In the genomic region with DNA sequence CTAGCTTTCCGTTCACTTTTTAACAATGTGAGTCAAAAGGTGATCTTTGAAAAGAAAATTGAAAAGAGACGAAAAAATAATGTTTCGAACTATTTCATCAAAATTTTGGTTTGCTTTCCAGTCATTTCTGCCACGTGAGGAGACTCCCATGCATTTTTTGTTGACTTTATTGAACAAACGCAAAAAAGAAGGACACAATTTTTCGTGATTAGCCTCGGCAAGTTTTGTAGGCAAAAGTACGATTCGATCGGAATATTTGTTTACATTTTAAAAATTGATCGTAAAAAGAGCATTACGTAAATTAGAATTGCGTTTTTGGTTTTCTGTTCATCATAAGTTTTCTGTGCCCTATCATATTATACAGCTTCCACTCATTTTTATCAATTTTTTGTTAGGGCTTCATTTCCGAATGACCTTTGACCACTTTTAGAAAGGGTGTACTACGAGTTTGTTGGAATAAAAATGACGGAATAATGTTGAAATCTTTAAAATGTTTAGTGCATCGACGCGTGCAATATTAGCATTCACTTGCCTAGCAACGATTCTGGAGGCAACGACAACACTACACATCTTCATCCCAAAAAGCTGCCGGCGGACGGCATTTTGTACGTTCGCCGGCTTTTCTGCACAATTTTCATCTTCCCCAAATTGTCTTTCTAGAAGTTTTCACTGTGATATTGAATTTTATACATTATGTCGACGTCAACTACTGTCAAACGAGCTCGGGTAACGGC, we compare ENCODE assay signal across 3 worm cellular contexts.
TF ChIP-seq lines count a peak whose summit lies in the region.

A gene (plus strand): TSS at position 684 of the 734 bp plus-strand sequence.

TF ChIP-seq in whole organism, L1 larva, 84 proteins besides CTCF, POLR2A, EP300 and RAD21 (continued from another document):
- TF ChIP-seq nhr-20 (tag; optimal IDR thresholded peaks at IDR 0.05; lab: Kevin White, UChicago) (peak; percentile 67), snu-23 (GFP tag; optimal IDR thresholded peaks at IDR 0.05; lab: Kevin White, UChicago) (peak; percentile 12), skn-1 (tag; optimal IDR thresholded peaks at IDR 0.05; lab: Kevin White, UChicago) (peak; percentile 30)

TF ChIP-seq in whole organism, L3 larva, 47 proteins besides CTCF, POLR2A, EP300 and RAD21 (continued from another document):
- TF ChIP-seq nhr-43 (tag; optimal IDR thresholded peaks at IDR 0.05; lab: Kevin White, UChicago; ENCODE audit: poor library complexity, severe bottlenecking) (no peak), nhr-76 (tag; optimal IDR thresholded peaks at IDR 0.05; lab: Kevin White, UChicago) (no peak), snpc-4 (tag; optimal IDR thresholded peaks at IDR 0.05; lab: Kevin White, UChicago) (no peak), jun-1 (tag; optimal IDR thresholded peaks at IDR 0.05; lab: Kevin White, UChicago) (no peak), fos-1 (tag; optimal IDR thresholded peaks at IDR 0.05; lab: Kevin White, UChicago) (no peak)

TF ChIP-seq in whole organism, L4 larva, 104 proteins besides CTCF, POLR2A, EP300 and RAD21 (continued from another document):
- TF ChIP-seq attf-4 (tag; optimal IDR thresholded peaks at IDR 0.05; lab: Kevin White, UChicago), result no peak
- no peak for TF ChIP-seq ztf-7 (tag; optimal IDR thresholded peaks at IDR 0.05; lab: Kevin White, UChicago)
- no peak for TF ChIP-seq ztf-11 (tag; optimal IDR thresholded peaks at IDR 0.05; lab: Kevin White, UChicago)
- TF ChIP-seq R02D3.7 (tag; optimal IDR thresholded peaks at IDR 0.05; lab: Kevin White, UChicago), result no peak
- TF ChIP-seq Y75B8A.6 (GFP tag; IDR thresholded peaks at IDR 0.05; lab: Robert Waterston, UW), result no peak
- no peak for TF ChIP-seq aha-1 (tag; lab: Kevin White, UChicago)
- TF ChIP-seq dmd-8 (GFP tag; IDR thresholded peaks at IDR 0.05; lab: Robert Waterston, UW), result no peak
- no peak for TF ChIP-seq F49E8.2 (tag; optimal IDR thresholded peaks at IDR 0.05; lab: Kevin White, UChicago; ENCODE audit: borderline replicate concordance)
- no peak for TF ChIP-seq ZK546.5 (tag; optimal IDR thresholded peaks at IDR 0.05; lab: Kevin White, UChicago)
- TF ChIP-seq mep-1 (tag; optimal IDR thresholded peaks at IDR 0.05; lab: Kevin White, UChicago), result peak; percentile 46
- TF ChIP-seq ZK337.2 (GFP tag; IDR thresholded peaks at IDR 0.05; lab: Robert Waterston, UW), result no peak
- TF ChIP-seq ceh-82 (tag; optimal IDR thresholded peaks at IDR 0.05; lab: Kevin White, UChicago), result no peak
- no peak for TF ChIP-seq hmg-1.1 (GFP tag; IDR thresholded peaks at IDR 0.05; lab: Robert Waterston, UW)
- no peak for TF ChIP-seq vab-7 (GFP tag; IDR thresholded peaks at IDR 0.05; lab: Robert Waterston, UW)
- TF ChIP-seq aly-2 (tag; optimal IDR thresholded peaks at IDR 0.05; lab: Kevin White, UChicago), result no peak
- no peak for TF ChIP-seq mxl-2 (GFP tag; conservative IDR thresholded peaks at IDR 0.05; lab: Robert Waterston, UW)
- no peak for TF ChIP-seq unc-62 (GFP tag; optimal IDR thresholded peaks at IDR 0.05 in 1 of 2; lab: Kevin White, UChicago)
- no peak for TF ChIP-seq unc-62 (tag; optimal IDR thresholded peaks at IDR 0.05; lab: Kevin White, UChicago)
- TF ChIP-seq D1046.2 (GFP tag; IDR thresholded peaks at IDR 0.05; lab: Robert Waterston, UW), result no peak
- no peak for TF ChIP-seq Y5F2A.4 (GFP tag; optimal IDR thresholded peaks at IDR 0.05; lab: Kevin White, UChicago)
- TF ChIP-seq fos-1 (tag; optimal IDR thresholded peaks at IDR 0.05; lab: Kevin White, UChicago), result no peak
- peak; percentile 19; the same call in 1 of the 2 replicates for TF ChIP-seq dmd-6 (GFP tag; IDR thresholded peaks at IDR 0.05; lab: Robert Waterston, UW)
- TF ChIP-seq tag-97 (GFP tag; IDR thresholded peaks at IDR 0.05; lab: Robert Waterston, UW), result no peak
- TF ChIP-seq nhr-28 (tag; optimal IDR thresholded peaks at IDR 0.05; lab: Kevin White, UChicago), result peak; percentile 20
- no peak for TF ChIP-seq saeg-2 (GFP tag; IDR thresholded peaks at IDR 0.05; lab: Robert Waterston, UW)
- TF ChIP-seq nhr-48 (tag; optimal IDR thresholded peaks at IDR 0.05; lab: Kevin White, UChicago), result no peak
- no peak for TF ChIP-seq zfp-2 (tag; optimal IDR thresholded peaks at IDR 0.05; lab: Kevin White, UChicago)
- no peak for TF ChIP-seq ceh-32 (tag; optimal IDR thresholded peaks at IDR 0.05; lab: Kevin White, UChicago; ENCODE audit: poor library complexity)
- no peak for TF ChIP-seq ceh-62 (tag; optimal IDR thresholded peaks at IDR 0.05; lab: Kevin White, UChicago)
- 0 out of 2 replicates have a peak, but pooled peaks have one; percentile 8 for TF ChIP-seq php-3 (GFP tag; IDR thresholded peaks at IDR 0.05; lab: Robert Waterston, UW)
- peak; percentile 60 for TF ChIP-seq hlh-30 (tag; optimal IDR thresholded peaks at IDR 0.05; lab: Kevin White, UChicago; ENCODE audit: insufficient read depth)
- TF ChIP-seq Y48G9A.11 (GFP tag; IDR thresholded peaks at IDR 0.05; lab: Robert Waterston, UW), result no peak
- TF ChIP-seq Y105C5A.15 (GFP tag; IDR thresholded peaks at IDR 0.05; lab: Robert Waterston, UW), result no peak
- TF ChIP-seq F37D6.2 (tag; optimal IDR thresholded peaks at IDR 0.05; lab: Kevin White, UChicago), result no peak
- TF ChIP-seq nhr-111 (GFP tag; optimal IDR thresholded peaks at IDR 0.05; lab: Kevin White, UChicago), result no peak
- TF ChIP-seq nhr-102 (tag; optimal IDR thresholded peaks at IDR 0.05; lab: Kevin White, UChicago), result peak; percentile 13
- TF ChIP-seq nhr-6 (tag; optimal IDR thresholded peaks at IDR 0.05; lab: Kevin White, UChicago), result no peak
- TF ChIP-seq pha-4 (GFP tag; IDR thresholded peaks at IDR 0.05; lab: Robert Waterston, UW), result no peak
- TF ChIP-seq pha-4 (tag; optimal IDR thresholded peaks at IDR 0.05; lab: Kevin White, UChicago), result no peak
- TF ChIP-seq lin-13 (GFP tag; optimal IDR thresholded peaks at IDR 0.05; lab: Kevin White, UChicago), result no peak
- peak; percentile 64 for TF ChIP-seq hlh-11 (tag; optimal IDR thresholded peaks at IDR 0.05; lab: Kevin White, UChicago)
- no peak for TF ChIP-seq dmd-9 (GFP tag; IDR thresholded peaks at IDR 0.05; lab: Robert Waterston, UW)
- TF ChIP-seq arid-1 (GFP tag; conservative IDR thresholded peaks at IDR 0.05; lab: Robert Waterston, UW), result no peak
- TF ChIP-seq F10B5.3 (tag; optimal IDR thresholded peaks at IDR 0.05; lab: Kevin White, UChicago), result no peak
- TF ChIP-seq spr-3 (GFP tag; optimal IDR thresholded peaks at IDR 0.05; lab: Kevin White, UChicago), result no peak
- no peak for TF ChIP-seq duxl-1 (tag; optimal IDR thresholded peaks at IDR 0.05; lab: Kevin White, UChicago; ENCODE audit: poor library complexity)
- TF ChIP-seq dve-1 (tag; optimal IDR thresholded peaks at IDR 0.05; lab: Kevin White, UChicago; ENCODE audit: insufficient read depth), result peak; percentile 78
- no peak for TF ChIP-seq mes-2 (tag; optimal IDR thresholded peaks at IDR 0.05; lab: Kevin White, UChicago; ENCODE audit: poor library complexity, severe bottlenecking)
- no peak for TF ChIP-seq snpc-1.2 (GFP tag; IDR thresholded peaks at IDR 0.05; lab: Robert Waterston, UW)
- TF ChIP-seq zip-2 (tag; optimal IDR thresholded peaks at IDR 0.05; lab: Kevin White, UChicago), result no peak
- TF ChIP-seq daf-16 (GFP tag; optimal IDR thresholded peaks at IDR 0.05; lab: Kevin White, UChicago), result no peak
- TF ChIP-seq daf-16 (tag; optimal IDR thresholded peaks at IDR 0.05; lab: Kevin White, UChicago), result peak; percentile 89
- no peak for TF ChIP-seq hif-1 (tag; optimal IDR thresholded peaks at IDR 0.05; lab: Kevin White, UChicago)
- TF ChIP-seq T20F7.1 (GFP tag; optimal IDR thresholded peaks at IDR 0.05; lab: Kevin White, UChicago), result no peak
- TF ChIP-seq nhr-237 (tag; optimal IDR thresholded peaks at IDR 0.05; lab: Kevin White, UChicago), result no peak
- no peak for TF ChIP-seq unc-39 (tag; optimal IDR thresholded peaks at IDR 0.05; lab: Kevin White, UChicago)
- no peak for TF ChIP-seq rbr-2 (tag; optimal IDR thresholded peaks at IDR 0.05; lab: Kevin White, UChicago)
- TF ChIP-seq lir-3 (tag; optimal IDR thresholded peaks at IDR 0.05; lab: Kevin White, UChicago), result no peak
- no peak for TF ChIP-seq sdz-12 (GFP tag; optimal IDR thresholded peaks at IDR 0.05; lab: Kevin White, UChicago)
- no peak for TF ChIP-seq lim-7 (GFP tag; IDR thresholded peaks at IDR 0.05; lab: Robert Waterston, UW)
- no peak for TF ChIP-seq zip-11 (GFP tag; IDR thresholded peaks at IDR 0.05; lab: Robert Waterston, UW)
- TF ChIP-seq F26F4.8 (GFP tag; conservative IDR thresholded peaks at IDR 0.05; lab: Robert Waterston, UW), result no peak
